Fruit fly (Drosophila melanogaster): Measurements from ENCODE around the gene CG11570.

dm6 chr3L:11947357-11947756 lies 10.2 kb downstream of the CG11570 start, which contains the start of gene CG7252:
- TF ChIP-seq Hr39 (GFP tag; optimal IDR thresholded peaks at IDR 0.05) (no peak), cyc (GFP tag; optimal IDR thresholded peaks at IDR 0.05) (no peak)
